Worm (Caenorhabditis elegans) whole organism, late embryonic: ENCODE measurements around the gene rsd-3.

Experiments
- C38D4.7 ChIP-seq: fragments of 200-800 bp; sonication (Bioruptor generic); optimal IDR thresholded peaks from 2 replicates; lab custom pipeline; 2018; ENCODE audit warnings: mild to moderate bottlenecking, missing genetic modification characterization, moderate library complexity, missing compliant biosample characterization
- K02D7.2 ChIP-seq: sonication (generic microtip); optimal IDR thresholded peaks from 2 replicates; lab custom pipeline; 2017; ENCODE audit warnings: mild to moderate bottlenecking, missing genetic modification characterization, missing compliant biosample characterization
- K09A11.1 ChIP-seq: sonication (generic microtip); optimal IDR thresholded peaks from 2 replicates; lab custom pipeline; 2017; ENCODE audit warnings: antibody characterized with exemption, mild to moderate bottlenecking, missing genetic modification characterization, missing compliant biosample characterization; ENCODE audit not compliant: insufficient read depth
- T23F11.4 ChIP-seq: fragments of 200-800 bp; sonication (Bioruptor generic); optimal IDR thresholded peaks from 2 replicates; lab custom pipeline; 2018; ENCODE audit warnings: mild to moderate bottlenecking, missing genetic modification characterization, missing compliant biosample characterization
- ahr-1 ChIP-seq: sonication (generic microtip); optimal IDR thresholded peaks from 2 replicates; lab custom pipeline; 2016; ENCODE audit warnings: missing genetic modification characterization, missing compliant biosample characterization
- ama-1 ChIP-seq: fragments of 150-350 bp; optimal IDR thresholded peaks from 2 replicates; lab custom pipeline; 2014
- ceh-18 ChIP-seq: sonication (generic microtip); optimal IDR thresholded peaks from 2 replicates; lab custom pipeline; 2016; ENCODE audit warnings: missing genetic modification characterization, missing compliant biosample characterization
- ceh-2 ChIP-seq: sonication (generic microtip); optimal IDR thresholded peaks from 2 replicates; lab custom pipeline; 2016; ENCODE audit warnings: missing genotype, missing genetic modification characterization, missing compliant biosample characterization
- ceh-22 ChIP-seq: sonication (generic microtip); optimal IDR thresholded peaks from 2 replicates; lab custom pipeline; 2017; ENCODE audit warnings: missing biosample characterization, missing genetic modification characterization
- ceh-34 ChIP-seq: sonication (generic microtip); optimal IDR thresholded peaks from 2 replicates; lab custom pipeline; 2016; ENCODE audit warnings: mild to moderate bottlenecking, missing genetic modification characterization, missing compliant biosample characterization
- ceh-9 ChIP-seq: sonication (generic microtip); optimal IDR thresholded peaks from 2 replicates; lab custom pipeline; 2016; ENCODE audit warnings: mild to moderate bottlenecking, missing genetic modification characterization, inconsistent platforms, missing compliant biosample characterization
- che-1 ChIP-seq: sonication (generic microtip); optimal IDR thresholded peaks from 2 replicates; lab custom pipeline; 2016; ENCODE audit warnings: mild to moderate bottlenecking, missing genetic modification characterization, missing compliant biosample characterization
- dve-1 ChIP-seq: sonication (generic microtip); optimal IDR thresholded peaks from 2 replicates; lab custom pipeline; 2017; ENCODE audit warnings: antibody characterized with exemption, mild to moderate bottlenecking, missing genetic modification characterization, missing compliant biosample characterization
- elt-2 ChIP-seq: sonication (generic microtip); optimal IDR thresholded peaks from 2 replicates; lab custom pipeline; 2016; ENCODE audit warnings: missing genetic modification reagents, missing genetic modification characterization, missing compliant biosample characterization
- eyg-1 ChIP-seq: sonication (generic microtip); optimal IDR thresholded peaks from 2 replicates; lab custom pipeline; 2016; ENCODE audit warnings: missing genotype, missing genetic modification characterization, missing compliant biosample characterization
- fax-1 ChIP-seq: sonication (generic microtip); optimal IDR thresholded peaks from 2 replicates; lab custom pipeline; 2016; ENCODE audit warnings: missing genotype, missing genetic modification characterization, missing compliant biosample characterization
- hlh-13 ChIP-seq: fragments of 200-800 bp; sonication (Bioruptor generic); optimal IDR thresholded peaks from 2 replicates; lab custom pipeline; 2018; ENCODE audit warnings: mild to moderate bottlenecking, missing genetic modification characterization, missing compliant biosample characterization
- hlh-8 ChIP-seq: sonication (generic microtip); optimal IDR thresholded peaks from 2 replicates; lab custom pipeline; 2016; ENCODE audit warnings: missing genotype, missing genetic modification characterization, missing compliant biosample characterization
- nfya-1 ChIP-seq: sonication (generic microtip); optimal IDR thresholded peaks from 2 replicates; lab custom pipeline; 2017; ENCODE audit warnings: missing genetic modification characterization, mild to moderate bottlenecking, missing compliant biosample characterization, antibody characterized with exemption, moderate library complexity
- odd-2 ChIP-seq: sonication (generic microtip); optimal IDR thresholded peaks from 2 replicates; lab custom pipeline; 2017; ENCODE audit warnings: antibody characterized with exemption, mild to moderate bottlenecking, missing genetic modification characterization, missing compliant biosample characterization
- pat-9 ChIP-seq: fragments of 200-800 bp; sonication (Bioruptor generic); optimal IDR thresholded peaks from 2 replicates; lab custom pipeline; 2018; ENCODE audit warnings: mild to moderate bottlenecking, missing genetic modification characterization, moderate library complexity, missing compliant biosample characterization
- ref-2 ChIP-seq: sonication (generic microtip); optimal IDR thresholded peaks from 2 replicates; lab custom pipeline; 2016; ENCODE audit warnings: missing genetic modification characterization, missing compliant biosample characterization
- rnt-1 ChIP-seq: sonication (generic microtip); optimal IDR thresholded peaks from 2 replicates; lab custom pipeline; 2016; ENCODE audit warnings: missing genetic modification characterization, missing compliant biosample characterization
- unc-55 ChIP-seq: sonication (generic microtip); optimal IDR thresholded peaks from 2 replicates; lab custom pipeline; 2017; ENCODE audit warnings: missing biosample characterization, missing genetic modification reagents, missing genetic modification characterization
- unc-86 ChIP-seq: sonication (generic microtip); optimal IDR thresholded peaks from 2 replicates; lab custom pipeline; 2016; ENCODE audit warnings: missing genetic modification characterization, missing compliant biosample characterization
- zip-5 ChIP-seq: sonication (generic microtip); optimal IDR thresholded peaks from 2 replicates; lab custom pipeline; 2016; ENCODE audit warnings: missing genetic modification characterization, missing compliant biosample characterization
- ztf-16 ChIP-seq: sonication (generic microtip); optimal IDR thresholded peaks from 2 replicates; lab custom pipeline; 2017; ENCODE audit warnings: missing genetic modification characterization, missing compliant biosample characterization

The rsd-3 gene

ce11 chrX:11814667-11815066 lies 16.4 kb downstream of the rsd-3 start, which contains the start of gene C34E11.2:
Gene C34E11.2 (minus strand): TSS chrX:11814750.
- TF ChIP-seq nfya-1 (tag; lab: Kevin White, UChicago), result no peak
- TF ChIP-seq ceh-34 (tag; lab: Kevin White, UChicago), result peak; percentile 7

DNA sequence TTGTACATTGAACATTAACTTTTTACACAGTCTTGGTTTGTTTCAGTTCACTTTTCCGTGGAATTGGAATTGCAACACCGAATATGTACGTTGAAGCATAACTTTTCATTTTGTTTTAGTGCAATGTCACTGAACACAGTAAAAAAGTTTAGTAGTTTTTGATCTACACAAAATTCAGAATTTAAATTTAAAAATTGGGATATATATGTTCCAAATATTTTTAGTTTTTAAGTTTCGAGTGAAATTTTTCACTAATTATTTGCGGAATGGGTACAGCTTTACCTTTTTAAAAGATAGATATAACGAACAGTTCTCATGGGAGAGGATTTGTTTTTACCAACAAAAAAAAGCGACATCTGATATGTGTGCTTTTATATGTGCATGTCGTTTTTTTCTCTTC lies 18.5 kb downstream of the rsd-3 start:
- TF ChIP-seq hlh-8 (tag; lab: Kevin White, UChicago), result no peak
- no peak for TF ChIP-seq ama-1 (lab: Kevin White, UChicago)
- no peak for TF ChIP-seq elt-2 (tag; lab: Kevin White, UChicago)
- no peak for TF ChIP-seq ceh-22 (tag; lab: Kevin White, UChicago)
- no peak for TF ChIP-seq ztf-16 (tag; lab: Kevin White, UChicago)
- TF ChIP-seq odd-2 (tag; lab: Kevin White, UChicago), result no peak
- no peak for TF ChIP-seq ceh-18 (tag; lab: Kevin White, UChicago)
- no peak for TF ChIP-seq fax-1 (tag; lab: Kevin White, UChicago)
- TF ChIP-seq, all 69 proteins: peak for 0

ce11 chrX:11818711-11819110 lies 20.4 kb downstream of the rsd-3 start:
- no peak for TF ChIP-seq ceh-2 (tag; lab: Kevin White, UChicago)
- TF ChIP-seq unc-55 (GFP tag; lab: Kevin White, UChicago), result peak; percentile 5

DNA sequence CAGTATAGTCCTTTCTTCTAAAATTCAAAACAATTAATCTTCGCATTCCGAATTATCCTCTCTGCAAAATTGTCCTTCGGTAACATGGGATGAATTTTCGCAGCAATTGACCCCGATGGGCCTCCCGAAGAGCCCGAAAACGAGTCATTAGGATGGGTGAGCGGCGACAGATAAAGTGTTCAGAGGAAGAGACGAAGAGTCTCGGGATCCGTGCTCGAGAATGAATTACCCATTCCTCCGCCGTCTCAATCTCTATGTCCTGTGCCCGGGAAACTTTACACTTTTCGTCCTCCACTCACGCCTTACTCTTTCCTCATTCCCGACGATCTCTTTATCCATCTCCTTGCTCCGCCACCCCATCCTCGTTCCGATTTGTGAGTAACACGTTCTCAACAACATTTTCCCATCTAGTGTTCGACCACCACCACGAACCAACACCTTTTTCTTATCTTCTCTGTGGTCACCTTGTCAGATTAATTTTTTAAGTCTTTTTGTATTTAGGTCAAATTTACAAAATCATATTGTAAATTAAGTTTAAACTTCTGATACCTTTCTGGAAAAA lies 22.9 kb downstream of the rsd-3 start:
- TF ChIP-seq rnt-1 (tag; lab: Kevin White, UChicago) (peak; percentile 1), ref-2 (tag; lab: Kevin White, UChicago) (no peak), dve-1 (tag; lab: Kevin White, UChicago) (no peak), pat-9 (tag; lab: Kevin White, UChicago) (peak; percentile 28), ceh-34 (tag; lab: Kevin White, UChicago) (peak; percentile 16)
- TF ChIP-seq, all 69 proteins: peak for 3

- TF ChIP-seq K02D7.2 (tag; lab: Kevin White, UChicago), result no peak
- TF ChIP-seq T23F11.4 (GFP tag; lab: Kevin White, UChicago), result no peak
- TF ChIP-seq eyg-1 (tag; lab: Kevin White, UChicago), result no peak
- TF ChIP-seq C38D4.7, result no peak
- TF ChIP-seq unc-86 (tag; lab: Kevin White, UChicago), result no peak
- TF ChIP-seq ama-1 (lab: Kevin White, UChicago), result no peak
- TF ChIP-seq hlh-13 (GFP tag; lab: Kevin White, UChicago), result no peak
These were observed 25.4 kb downstream of the rsd-3 start, which contains the start of gene tag-241 for ce11 chrX:11823704-11824103. Gene tag-241 (plus strand): TSS chrX:11824004.

DNA sequence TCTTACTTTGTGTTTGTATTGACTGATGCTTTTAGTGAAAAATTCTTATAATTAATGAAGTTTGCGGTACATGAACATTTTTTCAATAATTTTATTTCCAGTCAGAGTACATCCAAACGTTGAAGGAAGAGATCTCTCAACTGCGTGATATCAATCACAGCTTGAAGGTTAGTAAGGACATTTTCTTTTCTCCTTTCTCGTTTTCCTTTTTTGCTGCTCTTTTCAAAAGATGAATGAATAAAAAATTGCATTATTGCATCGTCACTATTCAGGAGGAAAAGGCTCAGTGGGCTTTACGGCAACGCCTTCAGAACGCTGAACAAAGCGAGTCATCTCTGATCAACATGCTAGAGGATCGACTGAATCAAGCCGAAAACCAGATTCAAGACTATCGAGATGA lies 28.6 kb downstream of the rsd-3 start:
- TF ChIP-seq dve-1 (tag; lab: Kevin White, UChicago) (no peak), ahr-1 (tag; lab: Kevin White, UChicago) (no peak), hlh-8 (tag; lab: Kevin White, UChicago) (no peak), che-1 (no peak)

ce11 chrX:11827528-11827927 lies 29.2 kb downstream of the rsd-3 start:
- TF ChIP-seq zip-5 (tag; lab: Kevin White, UChicago) (no peak), ceh-22 (tag; lab: Kevin White, UChicago) (no peak), K09A11.1 (tag; lab: Kevin White, UChicago) (no peak), ceh-9 (tag; lab: Kevin White, UChicago) (no peak)
